Fruit fly (Drosophila melanogaster) whole organism, embryonic: Measurements from ENCODE around the gene Atg12.

Experiments used
- Adf1 ChIP-seq: fragments of 200-800 bp; sonication (Bioruptor generic); IDR thresholded peaks from 2 replicates; pipeline ENCODE4 v1.3.6; 2022; ENCODE audit warnings: missing biosample characterization, missing genetic modification characterization
- Atf-2 ChIP-seq: fragments of 200-800 bp; sonication (Bioruptor generic); optimal IDR thresholded peaks from 2 replicates; lab custom pipeline; 2016; ENCODE audit warnings: missing biosample characterization, missing genetic modification characterization
- Bteb2 ChIP-seq: fragments of 200-800 bp; sonication (Bioruptor generic); optimal IDR thresholded peaks from 2 replicates; lab custom pipeline; 2016; ENCODE audit warnings: missing biosample characterization, missing genetic modification characterization
- CG12155 ChIP-seq: fragments of 200-800 bp; sonication (Bioruptor generic); optimal IDR thresholded peaks from 3 replicates; lab custom pipeline; 2016; ENCODE audit warnings: missing biosample characterization, missing genetic modification characterization
- CG12219 ChIP-seq: fragments of 200-800 bp; sonication (Bioruptor generic); optimal IDR thresholded peaks from 3 replicates; lab custom pipeline; 2018; ENCODE audit warnings: missing biosample characterization, mild to moderate bottlenecking, missing genetic modification characterization
- CG12391 ChIP-seq: fragments of 200-800 bp; sonication (Bioruptor generic); optimal IDR thresholded peaks from 3 replicates; lab custom pipeline; 2018; ENCODE audit warnings: missing biosample characterization, mild to moderate bottlenecking, missing genetic modification characterization, moderate library complexity
- CG12659 ChIP-seq: fragments of 200-800 bp; sonication (Bioruptor generic); optimal IDR thresholded peaks from 3 replicates; lab custom pipeline; 2017; ENCODE audit warnings: mild to moderate bottlenecking, missing biosample characterization, missing genetic modification reagents, missing genetic modification characterization
- CG13287 ChIP-seq: fragments of 200-800 bp; sonication (Bioruptor generic); IDR thresholded peaks from 2 replicates; pipeline ENCODE4 v1.3.6; 2022; ENCODE audit warnings: missing biosample characterization, missing genetic modification characterization; ENCODE audit not compliant: partially characterized antibody
- CG13624 ChIP-seq: fragments of 200-800 bp; sonication (Bioruptor generic); optimal IDR thresholded peaks from 2 replicates; lab custom pipeline; 2016; ENCODE audit warnings: missing biosample characterization, missing genetic modification characterization
- CG1832 ChIP-seq: fragments of 200-800 bp; sonication (Bioruptor generic); optimal IDR thresholded peaks from 2 replicates; lab custom pipeline; 2017; ENCODE audit warnings: missing biosample characterization, mild to moderate bottlenecking, missing genetic modification characterization, inconsistent platforms
- CG30403 ChIP-seq: fragments of 200-800 bp; sonication (Bioruptor generic); optimal IDR thresholded peaks from 3 replicates; lab custom pipeline; 2016; ENCODE audit warnings: missing biosample characterization, missing genetic modification characterization
- CG33213 ChIP-seq: fragments of 200-800 bp; sonication (Bioruptor generic); optimal IDR thresholded peaks from 3 replicates; lab custom pipeline; 2016; ENCODE audit warnings: missing biosample characterization, missing genetic modification characterization
- CG34224 ChIP-seq: fragments of 200-800 bp; sonication (Bioruptor generic); IDR thresholded peaks from 3 replicates; pipeline ENCODE4 v1.3.6; 2022; ENCODE audit warnings: missing biosample characterization, missing genetic modification characterization; ENCODE audit not compliant: partially characterized antibody
- CG3847 ChIP-seq: fragments of 200-800 bp; sonication (Bioruptor generic); IDR thresholded peaks from 2 replicates; pipeline ENCODE4 v1.3.6; 2022; ENCODE audit warnings: missing biosample characterization, missing genetic modification characterization
- CG42726 ChIP-seq: fragments of 200-800 bp; sonication (Bioruptor generic); IDR thresholded peaks from 2 replicates; pipeline ENCODE4 v1.3.6; 2022; ENCODE audit warnings: missing biosample characterization, missing genetic modification characterization; ENCODE audit not compliant: partially characterized antibody
- CG4360 ChIP-seq: fragments of 200-800 bp; sonication (Bioruptor generic); IDR thresholded peaks from 2 replicates; pipeline ENCODE4 v1.3.6; 2022; ENCODE audit warnings: missing biosample characterization, missing genetic modification characterization
- CG9437 ChIP-seq: fragments of 200-800 bp; sonication (Bioruptor generic); optimal IDR thresholded peaks from 2 replicates; lab custom pipeline; 2018; ENCODE audit warnings: missing biosample characterization, mild to moderate bottlenecking, missing genetic modification characterization
- Dll ChIP-seq: fragments of 200-800 bp; sonication (Bioruptor generic); IDR thresholded peaks from 4 replicates; pipeline ENCODE4 v1.3.6; 2022; ENCODE audit warnings: missing biosample characterization, missing genetic modification characterization; ENCODE audit not compliant: partially characterized antibody
- Doc3 ChIP-seq: fragments of 200-800 bp; sonication (Bioruptor generic); IDR thresholded peaks from 3 replicates; pipeline ENCODE4 v1.3.6; 2022; ENCODE audit warnings: missing biosample characterization, missing genetic modification characterization; ENCODE audit not compliant: partially characterized antibody
- Dp ChIP-seq: fragments of 200-800 bp; sonication (Bioruptor generic); optimal IDR thresholded peaks from 2 replicates; lab custom pipeline; 2018; ENCODE audit warnings: missing biosample characterization, mild to moderate bottlenecking, missing genetic modification characterization, moderate library complexity
- Dref ChIP-seq: fragments of 200-800 bp; sonication (Bioruptor generic); IDR thresholded peaks from 2 replicates; pipeline ENCODE4 v1.3.6; 2022; ENCODE audit warnings: missing biosample characterization, missing genetic modification characterization
- Gug ChIP-seq: fragments of 200-800 bp; sonication (Bioruptor generic); IDR thresholded peaks from 4 replicates; pipeline ENCODE4 v1.3.6; 2022; ENCODE audit warnings: missing biosample characterization, missing genetic modification characterization
- MESR4 ChIP-seq: fragments of 200-800 bp; sonication (Bioruptor generic); optimal IDR thresholded peaks from 2 replicates; lab custom pipeline; 2018; ENCODE audit warnings: missing biosample characterization, mild to moderate bottlenecking, missing genetic modification characterization, moderate library complexity
- Mes4 ChIP-seq: fragments of 200-800 bp; sonication (Bioruptor generic); optimal IDR thresholded peaks from 2 replicates; lab custom pipeline; 2016; ENCODE audit warnings: missing biosample characterization, missing genetic modification characterization
- YL-1 ChIP-seq: fragments of 200-800 bp; sonication (Bioruptor generic); optimal IDR thresholded peaks from 3 replicates; lab custom pipeline; 2017; ENCODE audit warnings: missing biosample characterization, mild to moderate bottlenecking, missing genetic modification characterization
- amos ChIP-seq: fragments of 200-800 bp; sonication (Bioruptor generic); IDR thresholded peaks from 2 replicates; pipeline ENCODE4 v1.3.6; 2022; ENCODE audit warnings: missing biosample characterization, missing genetic modification characterization; ENCODE audit not compliant: partially characterized antibody
- ara ChIP-seq: fragments of 200-800 bp; sonication (Bioruptor generic); IDR thresholded peaks from 2 replicates; pipeline ENCODE4 v1.3.6; 2022; ENCODE audit warnings: missing biosample characterization, missing genetic modification characterization
- bigmax ChIP-seq: fragments of 200-800 bp; sonication (Bioruptor generic); optimal IDR thresholded peaks from 2 replicates; lab custom pipeline; 2018; ENCODE audit warnings: missing biosample characterization, mild to moderate bottlenecking, missing genetic modification characterization
- chinmo ChIP-seq: fragments of 200-800 bp; sonication (Bioruptor generic); IDR thresholded peaks from 4 replicates; pipeline ENCODE4 v1.3.6; 2022; ENCODE audit warnings: missing biosample characterization, missing genetic modification characterization; ENCODE audit not compliant: partially characterized antibody
- ci ChIP-seq: fragments of 200-800 bp; sonication (Bioruptor generic); IDR thresholded peaks from 3 replicates; pipeline ENCODE4 v1.3.6; 2022; ENCODE audit warnings: missing biosample characterization, missing genetic modification characterization
- crc ChIP-seq: fragments of 200-800 bp; sonication (Bioruptor generic); optimal IDR thresholded peaks from 2 replicates; lab custom pipeline; 2016; ENCODE audit warnings: missing biosample characterization, missing genetic modification characterization
- dati ChIP-seq: fragments of 200-800 bp; sonication (Bioruptor generic); IDR thresholded peaks from 2 replicates; pipeline ENCODE4 v1.3.6; 2022; ENCODE audit warnings: missing biosample characterization, missing genetic modification characterization
- ems ChIP-seq: fragments of 200-800 bp; sonication (Bioruptor generic); optimal IDR thresholded peaks from 3 replicates; lab custom pipeline; 2016; ENCODE audit warnings: missing biosample characterization, missing genetic modification characterization
- hbn ChIP-seq: fragments of 200-800 bp; sonication (Bioruptor generic); IDR thresholded peaks from 2 replicates; pipeline ENCODE4 v1.3.6; 2022; ENCODE audit warnings: missing biosample characterization, missing genetic modification characterization; ENCODE audit not compliant: partially characterized antibody
- kah ChIP-seq: fragments of 200-800 bp; sonication (Bioruptor generic); optimal IDR thresholded peaks from 2 replicates; lab custom pipeline; 2018; ENCODE audit warnings: missing biosample characterization, mild to moderate bottlenecking, missing genetic modification characterization
- lbe ChIP-seq: fragments of 200-800 bp; sonication (Bioruptor generic); optimal IDR thresholded peaks from 2 replicates; lab custom pipeline; 2016; ENCODE audit warnings: missing biosample characterization, mild to moderate bottlenecking, missing genetic modification characterization
- nerfin-2 ChIP-seq: fragments of 200-800 bp; sonication (Bioruptor generic); IDR thresholded peaks from 2 replicates; pipeline ENCODE4 v1.3.6; 2022; ENCODE audit warnings: missing biosample characterization, missing genetic modification characterization; ENCODE audit not compliant: partially characterized antibody
- nmo ChIP-seq: fragments of 200-800 bp; sonication (Bioruptor generic); optimal IDR thresholded peaks from 2 replicates; lab custom pipeline; 2018; ENCODE audit warnings: missing biosample characterization, mild to moderate bottlenecking, missing genetic modification characterization, moderate library complexity
- pum ChIP-seq: fragments of 200-800 bp; sonication (Bioruptor generic); optimal IDR thresholded peaks from 2 replicates; lab custom pipeline; 2016; ENCODE audit warnings: missing biosample characterization, missing genetic modification characterization
- slbo ChIP-seq: fragments of 200-800 bp; sonication (Bioruptor generic); IDR thresholded peaks from 2 replicates; pipeline ENCODE4 v1.3.6; 2022; ENCODE audit warnings: missing biosample characterization, missing genetic modification characterization
- stwl ChIP-seq: fragments of 200-800 bp; sonication (Bioruptor generic); optimal IDR thresholded peaks from 3 replicates; lab custom pipeline; 2018; ENCODE audit warnings: missing biosample characterization, mild to moderate bottlenecking, missing genetic modification characterization, moderate library complexity
- tio ChIP-seq: fragments of 200-800 bp; sonication (Bioruptor generic); optimal IDR thresholded peaks from 2 replicates; lab custom pipeline; 2017; ENCODE audit warnings: missing biosample characterization, missing genetic modification characterization, inconsistent platforms
- unc-4 ChIP-seq: fragments of 200-800 bp; sonication (Bioruptor generic); IDR thresholded peaks from 2 replicates; pipeline ENCODE4 v1.3.6; 2022; ENCODE audit warnings: missing biosample characterization, missing genetic modification characterization; ENCODE audit not compliant: partially characterized antibody
- unpg ChIP-seq: fragments of 200-800 bp; sonication (Bioruptor generic); optimal IDR thresholded peaks from 3 replicates; lab custom pipeline; 2018; ENCODE audit warnings: missing biosample characterization, mild to moderate bottlenecking, missing genetic modification characterization, moderate library complexity
- vnd ChIP-seq: fragments of 200-800 bp; sonication (Bioruptor generic); IDR thresholded peaks from 3 replicates; pipeline ENCODE4 v1.3.6; 2022; ENCODE audit warnings: missing biosample characterization, missing genetic modification characterization; ENCODE audit not compliant: partially characterized antibody
- zfh1 ChIP-seq: fragments of 200-800 bp; sonication (Bioruptor generic); IDR thresholded peaks from 3 replicates; pipeline ENCODE4 v1.3.6; 2022; ENCODE audit warnings: missing biosample characterization, missing genetic modification characterization

Atg12 gene

DNA sequence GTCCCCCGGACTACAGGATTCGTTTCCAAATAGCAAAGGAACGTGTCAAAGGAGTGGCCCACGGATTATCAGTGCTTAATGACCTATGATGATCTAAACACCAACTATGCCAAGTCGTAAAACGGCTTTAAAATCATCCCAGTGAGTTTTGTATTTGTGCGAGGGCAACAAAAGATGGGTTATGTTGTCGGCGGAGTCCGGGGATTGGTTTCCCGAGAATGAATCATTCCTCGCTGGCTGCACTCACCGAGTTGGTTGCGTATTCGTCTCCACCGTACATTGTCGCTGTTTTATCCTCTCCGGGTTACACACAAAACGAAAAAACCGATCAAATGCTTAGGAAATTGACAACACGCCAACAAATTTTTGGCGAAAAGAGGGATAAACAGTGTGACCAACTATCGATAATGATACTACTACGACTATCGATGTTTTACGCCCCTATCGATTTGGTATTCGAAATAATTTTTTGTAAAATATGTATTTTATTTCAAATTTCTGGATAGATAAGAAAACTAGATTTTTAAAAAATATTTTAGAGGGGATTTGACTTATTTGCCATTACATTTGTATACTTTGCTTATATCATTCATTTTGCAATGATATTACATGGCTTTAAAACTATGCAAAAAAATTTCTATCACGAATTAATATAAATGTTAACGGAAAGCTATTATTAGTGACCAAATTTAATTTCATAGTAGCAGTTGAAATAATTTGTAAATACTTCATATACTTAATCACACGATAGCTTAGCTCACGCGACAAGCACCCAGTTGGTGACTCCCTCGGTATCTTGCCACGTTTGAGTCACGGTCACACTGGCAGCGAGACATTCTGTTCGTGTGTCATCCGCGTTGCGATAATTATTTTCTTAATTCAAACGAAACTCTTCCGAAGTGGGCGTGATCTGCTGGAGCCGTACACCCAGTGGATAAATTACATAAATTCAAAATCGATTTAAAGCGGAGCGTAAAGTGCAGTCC, 9.2 kb downstream of the Atg12 start, which contains the start of the genes eIF3l and Nrx-IV (continued):
- peak; percentile 1 for TF ChIP-seq Bteb2 (GFP tag; lab: Kevin White, UChicago)
- TF ChIP-seq CG4360: 0 out of 2 replicates have a peak, but pooled peaks have one; percentile 6
- TF ChIP-seq Mes4 (GFP tag; lab: Kevin White, UChicago): no peak
- peak; percentile 59; the same call in 2 of the 3 replicates for TF ChIP-seq Doc3 (GFP tag; lab: Robert Waterston, UW)
- no peak for TF ChIP-seq chinmo
- peak; percentile 18 for TF ChIP-seq CG33213 (GFP tag; lab: Kevin White, UChicago)
- TF ChIP-seq lbe: no peak
- peak; percentile 72 for TF ChIP-seq CG13287
- peak; percentile 35 for TF ChIP-seq nmo
- TF ChIP-seq Dref (GFP tag; lab: Robert Waterston, UW): peak; percentile 63
- TF ChIP-seq pum (GFP tag; lab: Kevin White, UChicago): no peak
- TF ChIP-seq zfh1 (GFP tag; lab: Robert Waterston, UW): 0 out of 3 replicates have a peak, but pooled peaks have one; percentile 13
- peak; percentile 57 for TF ChIP-seq CG42726 (GFP tag; lab: Robert Waterston, UW)
- TF ChIP-seq slbo (GFP tag; lab: Robert Waterston, UW): no peak
- TF ChIP-seq hbn (GFP tag; lab: Robert Waterston, UW): peak; percentile 59; the same call in 1 of the 2 replicates
- peak; percentile 35 for TF ChIP-seq stwl (tag; lab: Kevin White, UChicago)
- no peak for TF ChIP-seq Gug
- TF ChIP-seq CG30403 (GFP tag; lab: Kevin White, UChicago): peak; percentile 14
- TF ChIP-seq CG3847 (GFP tag; lab: Robert Waterston, UW): no peak
- no peak for TF ChIP-seq tio
- TF ChIP-seq Dll (GFP tag; lab: Robert Waterston, UW): peak; percentile 83
- peak; percentile 5 for TF ChIP-seq Dp
- TF ChIP-seq amos (GFP tag; lab: Robert Waterston, UW): peak; percentile 64
- TF ChIP-seq YL-1 (GFP tag; lab: Kevin White, UChicago): peak; percentile 57
- TF ChIP-seq ara: no peak
- peak; percentile 11 for TF ChIP-seq kah
- peak; percentile 35 for TF ChIP-seq CG12659
- peak; percentile 83 for TF ChIP-seq MESR4 (GFP tag; lab: Kevin White, UChicago)
- TF ChIP-seq ems (GFP tag; lab: Kevin White, UChicago): no peak
- TF ChIP-seq CG12155 (GFP tag; lab: Kevin White, UChicago): peak; percentile 32
- TF ChIP-seq CG34224 (GFP tag; lab: Robert Waterston, UW): peak; percentile 41; the same call in 2 of the 3 replicates
- no peak for TF ChIP-seq crc (GFP tag; lab: Kevin White, UChicago)
- TF ChIP-seq dati (GFP tag; lab: Robert Waterston, UW): no peak
- TF ChIP-seq CG1832 (GFP tag; lab: Kevin White, UChicago): no peak
- TF ChIP-seq Atf-2: no peak
- no peak for TF ChIP-seq Adf1
- TF ChIP-seq unpg (GFP tag; lab: Kevin White, UChicago): no peak
- TF ChIP-seq CG12219 (GFP tag; lab: Kevin White, UChicago): no peak
- no peak for TF ChIP-seq nerfin-2 (GFP tag; lab: Robert Waterston, UW)
- TF ChIP-seq bigmax: peak; percentile 88
- TF ChIP-seq CG12391 (tag; lab: Kevin White, UChicago): peak; percentile 42
- peak; percentile 28; the same call in 1 of the 3 replicates for TF ChIP-seq ci (GFP tag; lab: Robert Waterston, UW)
- TF ChIP-seq CG13624 (GFP tag; lab: Kevin White, UChicago): no peak
- TF ChIP-seq unc-4: peak; percentile 71
- TF ChIP-seq CG9437 (GFP tag; lab: Kevin White, UChicago): peak; percentile 30
- TF ChIP-seq vnd: peak; percentile 64; the same call in 1 of the 3 replicates
